Worm (Caenorhabditis elegans) whole organism, L3 larva: ENCODE measurements around the gene F38E1.3.

Experiments used
- ama-1 ChIP-seq: fragments of 150-350 bp; optimal IDR thresholded peaks from 2 replicates; lab custom pipeline; 2018
- ceh-28 ChIP-seq: fragments of 150-350 bp; optimal IDR thresholded peaks from 2 replicates; lab custom pipeline; 2014; ENCODE audit warnings: missing biosample characterization, missing genetic modification reagents, missing genetic modification characterization
- daf-12 ChIP-seq: fragments of 150-350 bp; optimal IDR thresholded peaks from 2 replicates; lab custom pipeline; 2014; ENCODE audit warnings: missing biosample characterization, missing genetic modification reagents, missing genetic modification characterization
- elt-1 ChIP-seq: fragments of 150-350 bp; optimal IDR thresholded peaks from 2 replicates; lab custom pipeline; 2014; ENCODE audit warnings: missing biosample characterization, missing genetic modification characterization
- fkh-10 ChIP-seq: sonication (generic microtip); optimal IDR thresholded peaks from 2 replicates; lab custom pipeline; 2017; ENCODE audit warnings: missing biosample characterization, missing genetic modification reagents, missing genetic modification characterization
- mdl-1 ChIP-seq: fragments of 150-350 bp; optimal IDR thresholded peaks from 2 replicates; lab custom pipeline; 2014; ENCODE audit warnings: missing biosample characterization, missing genetic modification characterization
- nhr-11 ChIP-seq: fragments of 150-350 bp; optimal IDR thresholded peaks from 2 replicates; lab custom pipeline; 2014; ENCODE audit warnings: missing biosample characterization, missing genetic modification characterization
- pha-4 ChIP-seq: fragments of 150-350 bp; optimal IDR thresholded peaks from 2 replicates; lab custom pipeline; 2014; ENCODE audit warnings: missing biosample characterization, missing genetic modification reagents, missing genetic modification characterization
- pqm-1 ChIP-seq: fragments of 150-350 bp; optimal IDR thresholded peaks from 2 replicates; lab custom pipeline; 2017; ENCODE audit warnings: missing biosample characterization, missing genetic modification characterization, inconsistent platforms
- ztf-11 ChIP-seq: fragments of 150-350 bp; optimal IDR thresholded peaks from 2 replicates; lab custom pipeline; 2014; ENCODE audit warnings: missing biosample characterization, missing genetic modification characterization

DNA sequence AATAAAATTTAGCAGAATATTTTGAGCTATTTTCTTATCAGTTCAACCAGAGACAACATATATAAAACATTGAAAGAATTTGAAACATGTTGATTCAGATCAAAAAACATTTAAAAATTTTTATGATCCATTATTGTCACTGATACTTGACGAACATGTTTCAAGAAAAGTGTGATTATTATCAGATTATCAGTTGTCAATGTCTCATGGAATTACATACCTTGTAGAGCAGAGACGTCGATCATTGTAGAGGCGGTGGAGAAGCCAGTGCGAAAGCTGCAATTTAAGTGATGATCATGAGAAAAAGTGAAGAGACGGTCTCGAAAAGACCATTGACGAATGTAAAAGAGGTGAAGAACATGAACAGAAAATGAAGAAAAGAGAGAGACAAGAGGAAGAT lies 26.4 kb downstream of the F38E1.3 start, which contains the start of gene F52E1.9:
- TF ChIP-seq pha-4 (tag; lab: Kevin White, UChicago) (no peak), mdl-1 (tag; lab: Kevin White, UChicago) (no peak), ceh-28 (tag; lab: Kevin White, UChicago) (no peak), elt-1 (tag; lab: Kevin White, UChicago) (no peak), ama-1 (lab: Kevin White, UChicago) (no peak), pqm-1 (peak; percentile 44), ztf-11 (no peak), fkh-10 (GFP tag; lab: Kevin White, UChicago) (no peak), nhr-11 (tag; lab: Kevin White, UChicago) (no peak), daf-12 (no peak)
